Worm (Caenorhabditis elegans): ENCODE results near the gene F55B11.6.

DNA sequence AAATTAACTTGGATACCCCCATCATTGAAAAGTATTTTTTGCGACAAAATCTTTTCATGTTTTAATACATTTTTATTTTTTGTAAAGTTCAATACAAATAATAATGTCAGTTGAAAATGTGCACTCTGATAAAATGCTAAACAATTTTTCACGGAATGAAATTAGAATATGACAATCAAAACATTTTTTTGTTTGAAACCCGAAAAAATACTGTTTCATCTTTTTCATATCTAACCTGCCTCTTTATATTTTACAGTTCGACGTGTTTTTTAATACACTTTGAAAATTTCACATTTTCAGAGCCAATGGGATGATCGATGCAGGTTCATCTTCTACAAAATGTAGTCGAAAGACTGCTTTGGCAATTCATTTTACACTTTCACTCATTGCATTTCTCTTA lies 23.2 kb downstream of the F55B11.6 start, which contains the start of gene clc-8:
- no peak for TF ChIP-seq lin-54 (GFP tag; optimal IDR thresholded peaks at IDR 0.05)
- no peak for TF ChIP-seq ztf-22 (GFP tag; optimal IDR thresholded peaks at IDR 0.05)
- TF ChIP-seq ama-1 (optimal IDR thresholded peaks at IDR 0.05): no peak
- TF ChIP-seq ama-1 (GFP tag; optimal IDR thresholded peaks at IDR 0.05): no peak
- TF ChIP-seq ets-4 (GFP tag; optimal IDR thresholded peaks at IDR 0.05): no peak
- no peak for TF ChIP-seq mcd-1 (GFP tag; IDR thresholded peaks at IDR 0.05)
- no peak for TF ChIP-seq madf-6 (GFP tag; IDR thresholded peaks at IDR 0.05)
- no peak for TF ChIP-seq dpff-1 (tag; optimal IDR thresholded peaks at IDR 0.05)
- TF ChIP-seq snpc-4 (GFP tag; optimal IDR thresholded peaks at IDR 0.05): no peak
- no peak for TF ChIP-seq snpc-4 (tag; optimal IDR thresholded peaks at IDR 0.05)
